Worm (Caenorhabditis elegans): ENCODE data around the gene atg-4.2.
A peak's percentile ranks its signal among the peaks of the same experiment; 100 is the strongest.

The atg-4.2 gene

DNA sequence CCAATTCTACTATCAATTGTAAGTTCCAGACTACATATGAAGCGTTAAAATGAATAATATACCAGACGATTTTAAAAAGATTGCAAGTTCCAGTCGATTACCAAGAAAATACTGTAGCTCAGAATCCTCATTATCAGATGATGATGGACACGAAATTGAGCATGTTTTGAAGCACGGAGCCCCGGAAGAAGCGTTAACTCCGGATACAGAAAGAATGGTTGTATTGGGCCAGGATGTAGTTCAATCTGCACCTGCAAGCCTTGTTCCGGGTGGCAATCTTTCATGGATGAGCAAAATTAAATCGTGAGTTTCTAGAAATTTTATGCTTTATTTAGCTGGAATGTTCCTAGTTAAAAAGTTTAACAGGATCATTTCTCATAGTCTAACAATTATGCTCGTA, at the start of gene atg-4.2:
Gene atg-4.2 (plus strand): TSS at position 24 of the 400 bp plus-strand sequence.
- no peak for TF ChIP-seq ceh-9 (tag; optimal IDR thresholded peaks at IDR 0.05)
- TF ChIP-seq egl-27 (tag; optimal IDR thresholded peaks at IDR 0.05): no peak
- TF ChIP-seq nhr-23 (tag; optimal IDR thresholded peaks at IDR 0.05): no peak
- no peak for TF ChIP-seq nhr-28 (tag; optimal IDR thresholded peaks at IDR 0.05)
- TF ChIP-seq hmg-11 (tag; optimal IDR thresholded peaks at IDR 0.05): no peak
- TF ChIP-seq fkh-2 (tag; optimal IDR thresholded peaks at IDR 0.05): no peak
- TF ChIP-seq jun-1 (tag; optimal IDR thresholded peaks at IDR 0.05): no peak

- TF ChIP-seq egl-5 (tag; optimal IDR thresholded peaks at IDR 0.05) (no peak), nhr-25 (tag; optimal IDR thresholded peaks at IDR 0.05) (peak; percentile 12)
Measured at ce11 chrIV:11620909-11621308, 46.9 kb upstream of the atg-4.2 start, which contains the start of gene dsl-5. Gene dsl-5, minus strand, starts transcription at chrIV:11621009.

DNA sequence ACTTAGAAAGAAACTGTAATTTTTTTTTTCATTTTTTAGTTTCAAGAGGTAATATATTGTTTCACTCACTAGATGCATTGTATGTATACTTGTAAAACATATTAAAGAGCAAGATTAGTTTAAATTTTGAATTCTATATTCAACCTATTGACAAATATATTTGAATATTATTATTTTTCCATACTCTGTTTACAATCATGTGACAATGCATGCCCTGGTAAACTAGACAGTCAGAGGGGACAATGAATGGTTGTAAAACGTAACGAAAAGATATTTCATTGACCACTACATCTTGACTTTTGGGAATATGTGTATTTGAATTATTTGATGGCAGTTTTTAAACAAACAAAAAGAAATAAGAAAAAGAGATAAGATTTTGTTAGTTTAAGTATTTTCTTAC, 45.5 kb upstream of the atg-4.2 start:
- TF ChIP-seq pha-4 (tag; optimal IDR thresholded peaks at IDR 0.05) (peak; percentile 36), ceh-82 (tag; optimal IDR thresholded peaks at IDR 0.05) (no peak)

DNA sequence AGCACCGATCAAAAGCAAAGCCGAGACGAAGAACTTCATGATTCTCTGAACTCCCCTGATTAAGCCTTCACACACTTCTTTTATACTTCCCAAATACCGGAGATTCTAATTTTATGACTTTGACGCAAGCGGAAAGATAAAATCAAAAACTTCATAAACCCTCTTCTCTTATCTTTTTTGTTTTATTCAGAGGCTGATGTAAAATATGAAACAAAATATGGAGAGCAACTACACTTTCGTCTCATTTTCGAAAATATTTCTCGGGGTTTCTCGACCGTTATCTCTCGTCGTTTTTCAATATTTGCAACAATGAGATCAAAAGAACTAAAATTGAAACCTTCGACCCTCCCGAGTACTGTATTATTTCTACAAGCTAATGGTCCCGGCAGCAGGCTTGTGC, 44.8 kb upstream of the atg-4.2 start, which contains the start of gene lys-4:
Gene lys-4 (minus strand): TSS at position 115 of the 400 bp plus-strand sequence.
- TF ChIP-seq pqm-1 (tag; optimal IDR thresholded peaks at IDR 0.05): peak; percentile 75
- peak; percentile 82 for TF ChIP-seq elt-2 (tag; optimal IDR thresholded peaks at IDR 0.05)
- no peak for TF ChIP-seq nfya-1 (tag; optimal IDR thresholded peaks at IDR 0.05; ENCODE audit: insufficient read depth)

ce11 chrIV:11623759-11624287, 44.0 kb upstream of the atg-4.2 start:
- TF ChIP-seq pha-4 (tag; optimal IDR thresholded peaks at IDR 0.05) (peak; percentile 13), unc-39 (tag; optimal IDR thresholded peaks at IDR 0.05) (no peak), nhr-23 (tag; optimal IDR thresholded peaks at IDR 0.05) (no peak), elt-2 (tag; optimal IDR thresholded peaks at IDR 0.05) (peak; percentile 77), ceh-82 (tag; optimal IDR thresholded peaks at IDR 0.05) (no peak), nfya-1 (tag; optimal IDR thresholded peaks at IDR 0.05; ENCODE audit: insufficient read depth) (no peak), ceh-9 (tag; optimal IDR thresholded peaks at IDR 0.05) (no peak), pqm-1 (tag; optimal IDR thresholded peaks at IDR 0.05) (peak; percentile 74)

DNA sequence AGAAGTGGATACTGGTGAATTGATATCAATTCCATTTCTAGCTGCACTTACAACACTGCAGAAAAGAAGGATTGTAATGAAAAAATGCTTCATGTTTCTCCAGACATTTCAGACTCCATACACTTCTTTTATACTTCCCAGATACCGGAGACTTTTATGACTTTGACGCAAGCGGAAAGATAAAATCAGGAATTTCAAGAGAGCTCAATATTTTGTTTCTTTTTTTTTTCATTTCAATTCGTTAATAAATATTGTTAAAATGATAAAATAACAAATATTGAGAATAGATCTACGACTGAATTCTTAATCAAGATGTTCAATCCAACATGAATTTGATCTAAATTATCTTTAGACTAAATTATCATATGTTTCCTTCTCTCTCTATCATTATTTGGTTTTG, 42.3 kb upstream of the atg-4.2 start, which contains the start of gene lys-5:
Gene lys-5 (minus strand): TSS at position 101 of the 400 bp plus-strand sequence.
- TF ChIP-seq pqm-1 (tag; optimal IDR thresholded peaks at IDR 0.05): no peak
- peak; percentile 7 for TF ChIP-seq elt-2 (tag; optimal IDR thresholded peaks at IDR 0.05)

- no peak for TF ChIP-seq unc-39 (tag; optimal IDR thresholded peaks at IDR 0.05)
- TF ChIP-seq ceh-9 (tag; optimal IDR thresholded peaks at IDR 0.05): no peak
- TF ChIP-seq pqm-1 (tag; optimal IDR thresholded peaks at IDR 0.05): peak; percentile 29
- TF ChIP-seq egl-27 (tag; optimal IDR thresholded peaks at IDR 0.05): no peak
- peak; percentile 7 for TF ChIP-seq elt-2 (tag; optimal IDR thresholded peaks at IDR 0.05)
- TF ChIP-seq fos-1 (tag; optimal IDR thresholded peaks at IDR 0.05): no peak
- TF ChIP-seq R02D3.7 (tag; optimal IDR thresholded peaks at IDR 0.05): no peak
- no peak for TF ChIP-seq nfya-1 (tag; optimal IDR thresholded peaks at IDR 0.05; ENCODE audit: insufficient read depth)
- TF ChIP-seq daf-12 (tag; optimal IDR thresholded peaks at IDR 0.05): no peak
- no peak for TF ChIP-seq nhr-76 (tag; optimal IDR thresholded peaks at IDR 0.05)
- TF ChIP-seq ceh-28 (tag; optimal IDR thresholded peaks at IDR 0.05): no peak
- TF ChIP-seq lsy-12 (tag; optimal IDR thresholded peaks at IDR 0.05): no peak
- TF ChIP-seq nhr-28 (tag; optimal IDR thresholded peaks at IDR 0.05): no peak
- TF ChIP-seq skn-1 (tag; optimal IDR thresholded peaks at IDR 0.05): no peak
Measured at ce11 chrIV:11627847-11628246, 40.0 kb upstream of the atg-4.2 start, which contains the start of gene lys-6. Gene lys-6, minus strand, starts transcription at chrIV:11627947.

ce11 chrIV:11631750-11632149, 36.1 kb upstream of the atg-4.2 start, which contains the start of gene F58B3.4:
Gene F58B3.4, minus strand, starts transcription at chrIV:11631850.
- TF ChIP-seq ceh-16 (tag; optimal IDR thresholded peaks at IDR 0.05) (no peak), fkh-2 (tag; optimal IDR thresholded peaks at IDR 0.05) (no peak), egl-27 (tag; optimal IDR thresholded peaks at IDR 0.05) (no peak), eor-1 (tag; optimal IDR thresholded peaks at IDR 0.05) (no peak), ama-1 (optimal IDR thresholded peaks at IDR 0.05) (no peak), unc-39 (tag; optimal IDR thresholded peaks at IDR 0.05) (no peak), ceh-28 (tag; optimal IDR thresholded peaks at IDR 0.05) (no peak), fkh-10 (GFP tag; optimal IDR thresholded peaks at IDR 0.05) (no peak), nhr-28 (tag; optimal IDR thresholded peaks at IDR 0.05) (no peak), ceh-9 (tag; optimal IDR thresholded peaks at IDR 0.05) (no peak), ceh-82 (tag; optimal IDR thresholded peaks at IDR 0.05) (no peak), jun-1 (tag; optimal IDR thresholded peaks at IDR 0.05) (no peak), mdl-1 (tag; optimal IDR thresholded peaks at IDR 0.05) (no peak)
